Worm (Caenorhabditis elegans): Measurements from ENCODE around the gene ogdh-2.

Gene ogdh-2

ce11 chrV:12184308-12184999 lies 9.9 kb upstream of the ogdh-2 start, which contains the start of gene srd-4:
srd-4 (plus strand) TSS chrV:12184949.
- peak; percentile 1 for TF ChIP-seq lin-13 (GFP tag; optimal IDR thresholded peaks at IDR 0.05)
- TF ChIP-seq lsy-2 (tag; optimal IDR thresholded peaks at IDR 0.05), result peak; percentile 21 to 74
- TF ChIP-seq unc-55 (GFP tag; optimal IDR thresholded peaks at IDR 0.05), result peak; percentile 79
- TF ChIP-seq ceh-16 (tag; optimal IDR thresholded peaks at IDR 0.05), result no peak
- TF ChIP-seq C34F6.9 (tag; optimal IDR thresholded peaks at IDR 0.05), result peak; percentile 50
- TF ChIP-seq gmeb-1 (tag; optimal IDR thresholded peaks at IDR 0.05), result peak; percentile 95
- TF ChIP-seq nhr-129 (tag; optimal IDR thresholded peaks at IDR 0.05), result no peak
- no peak for TF ChIP-seq F13H6.1 (tag; optimal IDR thresholded peaks at IDR 0.05)
- TF ChIP-seq snpc-4 (tag; optimal IDR thresholded peaks at IDR 0.05), result peak; percentile 25

ce11 chrV:12187344-12187743 lies 7.0 kb upstream of the ogdh-2 start, which contains the start of gene ZK863.8:
ZK863.8 (minus strand) TSS chrV:12187516.
- no peak for TF ChIP-seq fos-1 (tag; optimal IDR thresholded peaks at IDR 0.05)
- TF ChIP-seq nhr-23 (tag; optimal IDR thresholded peaks at IDR 0.05), result no peak
- peak; percentile 23 for TF ChIP-seq F13H6.1 (tag; optimal IDR thresholded peaks at IDR 0.05)
- peak; percentile 18 for TF ChIP-seq nhr-129 (tag; optimal IDR thresholded peaks at IDR 0.05)
- no peak for TF ChIP-seq elt-3 (tag; optimal IDR thresholded peaks at IDR 0.05)
- TF ChIP-seq sma-3 (GFP tag; optimal IDR thresholded peaks at IDR 0.05), result no peak
- TF ChIP-seq Y55F3AM.14 (GFP tag; optimal IDR thresholded peaks at IDR 0.05), result no peak

ce11 chrV:12188830-12189229 lies 5.5 kb upstream of the ogdh-2 start:
- TF ChIP-seq nhr-129 (tag; optimal IDR thresholded peaks at IDR 0.05) (no peak), F13H6.1 (tag; optimal IDR thresholded peaks at IDR 0.05) (peak; percentile 51)

- TF ChIP-seq ceh-16 (tag; optimal IDR thresholded peaks at IDR 0.05), result no peak
- TF ChIP-seq ceh-82 (tag; optimal IDR thresholded peaks at IDR 0.05), result no peak
- TF ChIP-seq egl-27 (tag; optimal IDR thresholded peaks at IDR 0.05), result no peak
- no peak for TF ChIP-seq ama-1 (optimal IDR thresholded peaks at IDR 0.05)
- TF ChIP-seq R02D3.7 (tag; optimal IDR thresholded peaks at IDR 0.05), result no peak
- no peak for TF ChIP-seq nhr-6 (tag; optimal IDR thresholded peaks at IDR 0.05)
- no peak for TF ChIP-seq ztf-4 (tag; optimal IDR thresholded peaks at IDR 0.05)
- TF ChIP-seq peb-1 (tag; optimal IDR thresholded peaks at IDR 0.05), result no peak
- TF ChIP-seq dmd-4 (tag; optimal IDR thresholded peaks at IDR 0.05), result no peak
- no peak for TF ChIP-seq mdl-1 (tag; optimal IDR thresholded peaks at IDR 0.05)
- peak; percentile 69 for TF ChIP-seq gmeb-1 (tag; optimal IDR thresholded peaks at IDR 0.05)
- no peak for TF ChIP-seq nhr-10 (tag; optimal IDR thresholded peaks at IDR 0.05)
- TF ChIP-seq crh-2 (tag; optimal IDR thresholded peaks at IDR 0.05), result peak; percentile 70
- peak; percentile 66 for TF ChIP-seq sma-9 (GFP tag; optimal IDR thresholded peaks at IDR 0.05)
- no peak for TF ChIP-seq sma-9 (tag; optimal IDR thresholded peaks at IDR 0.05)
- TF ChIP-seq nhr-25 (tag; optimal IDR thresholded peaks at IDR 0.05), result peak; percentile 39
- TF ChIP-seq nhr-11 (tag; optimal IDR thresholded peaks at IDR 0.05), result no peak
- no peak for TF ChIP-seq sem-4 (tag; optimal IDR thresholded peaks at IDR 0.05)
- no peak for TF ChIP-seq ztf-11 (tag; optimal IDR thresholded peaks at IDR 0.05)
- TF ChIP-seq skn-1 (tag; optimal IDR thresholded peaks at IDR 0.05), result no peak
- peak; percentile 41 for TF ChIP-seq F13H6.1 (tag; optimal IDR thresholded peaks at IDR 0.05)
- no peak for TF ChIP-seq nhr-12 (tag; optimal IDR thresholded peaks at IDR 0.05)
- TF ChIP-seq fos-1 (tag; optimal IDR thresholded peaks at IDR 0.05), result no peak
- no peak for TF ChIP-seq ztf-1 (GFP tag; conservative IDR thresholded peaks at IDR 0.05)
- peak; percentile 46 for TF ChIP-seq sma-3 (GFP tag; optimal IDR thresholded peaks at IDR 0.05)
- TF ChIP-seq mab-5 (tag; optimal IDR thresholded peaks at IDR 0.05), result no peak
- TF ChIP-seq ZK546.5 (tag; optimal IDR thresholded peaks at IDR 0.05), result no peak
- TF ChIP-seq unc-55 (GFP tag; optimal IDR thresholded peaks at IDR 0.05), result peak; percentile 75
- TF ChIP-seq unc-39 (tag; optimal IDR thresholded peaks at IDR 0.05), result no peak
- TF ChIP-seq nhr-21 (tag; optimal IDR thresholded peaks at IDR 0.05), result no peak
- no peak for TF ChIP-seq aly-2 (tag; optimal IDR thresholded peaks at IDR 0.05)
- TF ChIP-seq alr-1 (tag; optimal IDR thresholded peaks at IDR 0.05), result no peak
- TF ChIP-seq Y55F3AM.14 (GFP tag; optimal IDR thresholded peaks at IDR 0.05), result no peak
- peak; percentile 17 for TF ChIP-seq lin-11 (tag; optimal IDR thresholded peaks at IDR 0.05)
- TF ChIP-seq elt-1 (tag; optimal IDR thresholded peaks at IDR 0.05), result no peak
- TF ChIP-seq zag-1 (tag; optimal IDR thresholded peaks at IDR 0.05), result no peak
- peak; percentile 87 to 97 for TF ChIP-seq lsy-2 (tag; optimal IDR thresholded peaks at IDR 0.05)
- TF ChIP-seq nhr-23 (tag; optimal IDR thresholded peaks at IDR 0.05), result no peak
- TF ChIP-seq unc-62 (GFP tag; optimal IDR thresholded peaks at IDR 0.05), result no peak
- no peak for TF ChIP-seq nhr-77 (tag; optimal IDR thresholded peaks at IDR 0.05)
- TF ChIP-seq elt-3 (tag; optimal IDR thresholded peaks at IDR 0.05), result no peak
Observed at ce11 chrV:12190943-12191569, 3.3 kb upstream of the ogdh-2 start, which contains the start of gene dpy-30. dpy-30 (plus strand) TSS chrV:12191519.
